Worm (Caenorhabditis elegans) whole organism, midembryonic: ENCODE data around the gene copg-1.

ENCODE experiments used
- cog-1 ChIP-seq: sonication (generic microtip); optimal IDR thresholded peaks from 2 replicates; lab custom pipeline; 2016; ENCODE audit warnings: missing genetic modification characterization, missing compliant biosample characterization
- flt-1 ChIP-seq: fragments of 200-800 bp; sonication (Bioruptor generic); IDR thresholded peaks from 2 replicates; pipeline ENCODE4 v1.3.6; 2022; ENCODE audit warnings: missing genetic modification characterization, missing compliant biosample characterization
- tab-1 ChIP-seq: fragments of 200-800 bp; sonication (Bioruptor generic); IDR thresholded peaks from 2 replicates; pipeline ENCODE4 v1.3.6; 2022; ENCODE audit warnings: missing genetic modification characterization, missing compliant biosample characterization
- ztf-29 ChIP-seq: fragments of 200-800 bp; sonication (Bioruptor generic); IDR thresholded peaks from 2 replicates; pipeline ENCODE4 v1.3.6; 2022; ENCODE audit warnings: missing genetic modification reagents, missing genetic modification characterization, missing compliant biosample characterization

DNA sequence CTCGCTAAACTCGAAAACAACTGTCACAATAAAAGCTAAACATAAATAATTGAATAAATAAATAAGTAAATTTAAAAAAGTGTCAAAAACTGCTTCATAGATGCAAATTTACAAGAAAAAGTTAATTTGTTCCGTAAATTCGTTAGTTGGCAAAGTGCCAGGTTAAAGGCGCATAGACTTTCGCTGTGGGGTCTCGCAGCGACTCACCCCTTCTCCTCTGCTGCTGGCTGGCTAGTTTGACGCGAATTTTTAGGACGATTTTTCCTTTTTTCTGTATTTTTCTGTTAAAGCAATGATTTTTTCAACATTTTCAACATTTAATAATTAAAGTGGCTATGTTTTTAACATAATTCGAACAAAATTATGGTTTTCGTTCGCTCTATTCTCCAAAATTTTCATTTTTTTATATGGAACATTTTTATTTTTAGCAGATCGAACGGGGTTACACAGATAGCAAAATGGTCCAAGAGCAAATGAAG lies 24.5 kb downstream of the copg-1 start, which contains the start of gene rack-1:
- no peak for TF ChIP-seq ztf-29 (GFP tag; lab: Robert Waterston, UW)
- TF ChIP-seq cog-1 (tag; lab: Kevin White, UChicago), result no peak
- TF ChIP-seq tab-1 (GFP tag; lab: Robert Waterston, UW), result no peak
- TF ChIP-seq flt-1 (GFP tag; lab: Robert Waterston, UW), result no peak
